Fruit fly (Drosophila melanogaster) whole organism, embryonic: ENCODE measurements around the gene CG9029.

Source experiments
- Antp ChIP-seq: fragments of 200-800 bp; sonication (Bioruptor generic); optimal IDR thresholded peaks from 3 replicates; lab custom pipeline; 2016; ENCODE audit warnings: missing biosample characterization, missing genetic modification characterization
- Atf6 ChIP-seq: fragments of 200-800 bp; sonication (Bioruptor generic); IDR thresholded peaks from 2 replicates; pipeline ENCODE4 v1.3.6; 2022; ENCODE audit warnings: missing biosample characterization, missing genetic modification characterization
- BEAF-32 ChIP-seq: fragments of 200-800 bp; sonication (Bioruptor generic); optimal IDR thresholded peaks from 3 replicates; lab custom pipeline; 2017; ENCODE audit warnings: missing biosample characterization, missing genetic modification characterization, mild to moderate bottlenecking, moderate library complexity, missing genetic modification reagents
- CG10267 ChIP-seq: fragments of 200-800 bp; sonication (Bioruptor generic); optimal IDR thresholded peaks from 2 replicates; lab custom pipeline; 2018; ENCODE audit warnings: missing biosample characterization, mild to moderate bottlenecking, missing genetic modification characterization, moderate library complexity
- CG11696 ChIP-seq: fragments of 200-800 bp; sonication (Bioruptor generic); IDR thresholded peaks from 2 replicates; pipeline ENCODE4 v1.3.6; 2022; ENCODE audit warnings: missing biosample characterization, missing genetic modification characterization
- CG12219 ChIP-seq: fragments of 200-800 bp; sonication (Bioruptor generic); optimal IDR thresholded peaks from 3 replicates; lab custom pipeline; 2018; ENCODE audit warnings: missing biosample characterization, mild to moderate bottlenecking, missing genetic modification characterization
- CG12236 ChIP-seq: fragments of 200-800 bp; sonication (Bioruptor generic); optimal IDR thresholded peaks from 2 replicates; lab custom pipeline; 2016; ENCODE audit warnings: missing biosample characterization, missing genetic modification characterization
- CG14667 ChIP-seq: fragments of 200-800 bp; sonication (Bioruptor generic); IDR thresholded peaks from 2 replicates; pipeline ENCODE4 v1.3.6; 2022; ENCODE audit warnings: missing biosample characterization, missing genetic modification characterization
- CG1529 ChIP-seq: fragments of 200-800 bp; sonication (Bioruptor generic); optimal IDR thresholded peaks from 3 replicates; lab custom pipeline; 2018; ENCODE audit warnings: missing biosample characterization, missing genetic modification characterization
- CG1602 ChIP-seq: fragments of 200-800 bp; sonication (Bioruptor generic); optimal IDR thresholded peaks from 3 replicates; lab custom pipeline; 2016; ENCODE audit warnings: missing biosample characterization, missing genetic modification characterization
- CG17359 ChIP-seq: fragments of 200-800 bp; sonication (Bioruptor generic); optimal IDR thresholded peaks from 3 replicates; lab custom pipeline; 2018; ENCODE audit warnings: missing biosample characterization, mild to moderate bottlenecking, missing genetic modification characterization, moderate library complexity
- CG18764 ChIP-seq: fragments of 200-800 bp; sonication (Bioruptor generic); optimal IDR thresholded peaks from 3 replicates; lab custom pipeline; 2016; ENCODE audit warnings: missing biosample characterization, missing genetic modification characterization
- CG30020 ChIP-seq: fragments of 200-800 bp; optimal IDR thresholded peaks from 2 replicates; lab custom pipeline; 2019; ENCODE audit warnings: missing biosample characterization, mild to moderate bottlenecking, missing genetic modification characterization, moderate library complexity
- CG30431 ChIP-seq: fragments of 200-800 bp; sonication (Bioruptor generic); optimal IDR thresholded peaks from 2 replicates; lab custom pipeline; 2017; ENCODE audit warnings: missing biosample characterization, missing genetic modification characterization
- CG3726 ChIP-seq: fragments of 200-800 bp; sonication (Bioruptor generic); IDR thresholded peaks from 3 replicates; pipeline ENCODE4, ENCODE4 v1.3.6; 2022; ENCODE audit warnings: missing biosample characterization, missing genetic modification characterization
- CG43689 ChIP-seq: fragments of 200-800 bp; sonication (Bioruptor generic); IDR thresholded peaks from 2 replicates; pipeline ENCODE4 v1.3.6; 2022; ENCODE audit warnings: missing biosample characterization, missing genetic modification characterization
- CG4404 ChIP-seq: fragments of 200-800 bp; sonication (Bioruptor generic); IDR thresholded peaks from 2 replicates; pipeline ENCODE4 v1.3.6; 2022; ENCODE audit warnings: missing biosample characterization, missing genetic modification characterization
- CG4424 ChIP-seq: fragments of 200-800 bp; sonication (Bioruptor generic); optimal IDR thresholded peaks from 3 replicates; lab custom pipeline; 2016; ENCODE audit warnings: missing biosample characterization, missing genetic modification characterization
- CG6683 ChIP-seq: fragments of 200-800 bp; sonication (Bioruptor generic); optimal IDR thresholded peaks from 2 replicates; lab custom pipeline; 2017; ENCODE audit warnings: missing biosample characterization, mild to moderate bottlenecking, missing genetic modification characterization, missing genetic modification reagents
- CG6813 ChIP-seq: fragments of 200-800 bp; sonication (Bioruptor generic); optimal IDR thresholded peaks from 2 replicates; lab custom pipeline; 2017; ENCODE audit warnings: missing biosample characterization, missing genetic modification characterization, mild to moderate bottlenecking, moderate library complexity, missing genetic modification reagents
- CG8478 ChIP-seq: fragments of >200 bp; optimal IDR thresholded peaks from 2 replicates; lab custom pipeline; 2018
- Deaf1 ChIP-seq: fragments of 200-800 bp; optimal IDR thresholded peaks from 3 replicates; lab custom pipeline; 2019; ENCODE audit warnings: missing biosample characterization, mild to moderate bottlenecking, missing genetic modification characterization, moderate library complexity
- Fer2 ChIP-seq: fragments of 200-800 bp; sonication (Bioruptor generic); optimal IDR thresholded peaks from 2 replicates; lab custom pipeline; 2018; ENCODE audit warnings: missing biosample characterization, mild to moderate bottlenecking, missing genetic modification characterization, moderate library complexity
- H2.0 ChIP-seq: fragments of 200-800 bp; sonication (Bioruptor generic); IDR thresholded peaks from 2 replicates; pipeline ENCODE4 v1.3.6; 2022; ENCODE audit warnings: missing biosample characterization, missing genetic modification characterization
- HmgD ChIP-seq: fragments of 200-800 bp; sonication (Bioruptor generic); optimal IDR thresholded peaks from 3 replicates; lab custom pipeline; 2016; ENCODE audit warnings: missing biosample characterization, missing genetic modification characterization
- Hmx ChIP-seq: fragments of 200-800 bp; sonication (Bioruptor generic); optimal IDR thresholded peaks from 2 replicates; lab custom pipeline; 2016; ENCODE audit warnings: missing biosample characterization, missing genetic modification characterization
- Hsf ChIP-seq: fragments of 200-800 bp; sonication (Bioruptor generic); optimal IDR thresholded peaks from 3 replicates; lab custom pipeline; 2016; ENCODE audit warnings: missing biosample characterization, missing genetic modification characterization
- Jarid2 ChIP-seq: fragments of 200-800 bp; sonication (Bioruptor generic); optimal IDR thresholded peaks from 3 replicates; lab custom pipeline; 2017; ENCODE audit warnings: mild to moderate bottlenecking, missing biosample characterization, missing genetic modification reagents, missing genetic modification characterization
- Nf-YA ChIP-seq: fragments of 200-800 bp; sonication (Bioruptor generic); IDR thresholded peaks from 2 replicates; pipeline ENCODE4 v1.3.6; 2022; ENCODE audit warnings: missing biosample characterization, missing genetic modification characterization
- Oaz ChIP-seq: fragments of 200-800 bp; sonication (Bioruptor generic); IDR thresholded peaks from 2 replicates; pipeline ENCODE4 v1.3.6; 2022; ENCODE audit warnings: missing biosample characterization, missing genetic modification characterization
- Side ChIP-seq: fragments of 200-800 bp; sonication (Bioruptor generic); optimal IDR thresholded peaks from 2 replicates; lab custom pipeline; 2016; ENCODE audit warnings: missing biosample characterization, missing genetic modification characterization
- Sox100B ChIP-seq: fragments of 200-800 bp; sonication (Bioruptor generic); optimal IDR thresholded peaks from 3 replicates; lab custom pipeline; 2018; ENCODE audit warnings: missing biosample characterization, mild to moderate bottlenecking, missing genetic modification characterization
- ac ChIP-seq: fragments of 200-800 bp; sonication (Bioruptor generic); optimal IDR thresholded peaks from 3 replicates; lab custom pipeline; 2017; ENCODE audit warnings: missing biosample characterization, mild to moderate bottlenecking, missing genetic modification characterization
- al ChIP-seq: fragments of 200-800 bp; sonication (Bioruptor generic); IDR thresholded peaks from 2 replicates; pipeline ENCODE4 v1.3.6; 2022; ENCODE audit warnings: missing biosample characterization, missing genetic modification characterization
- ato ChIP-seq: fragments of 200-800 bp; sonication (Bioruptor generic); IDR thresholded peaks from 2 replicates; pipeline ENCODE4 v1.3.6; 2022; ENCODE audit warnings: missing biosample characterization, missing genetic modification characterization; ENCODE audit not compliant: partially characterized antibody
- bbx ChIP-seq: fragments of 200-800 bp; sonication (Bioruptor generic); IDR thresholded peaks from 2 replicates; pipeline ENCODE4 v1.3.6; 2022; ENCODE audit warnings: missing biosample characterization, missing genetic modification characterization; ENCODE audit not compliant: partially characterized antibody
- ems ChIP-seq: fragments of 200-800 bp; sonication (Bioruptor generic); optimal IDR thresholded peaks from 3 replicates; lab custom pipeline; 2016; ENCODE audit warnings: missing biosample characterization, missing genetic modification characterization
- gem ChIP-seq: fragments of 200-800 bp; sonication (Bioruptor generic); optimal IDR thresholded peaks from 2 replicates; lab custom pipeline; 2019; ENCODE audit warnings: missing biosample characterization, mild to moderate bottlenecking, missing genetic modification characterization, moderate library complexity
- gfzf ChIP-seq: fragments of 200-800 bp; sonication (Bioruptor generic); optimal IDR thresholded peaks from 2 replicates; lab custom pipeline; 2016; ENCODE audit warnings: missing biosample characterization, mild to moderate bottlenecking, missing genetic modification characterization, moderate library complexity
- grau ChIP-seq: fragments of 200-800 bp; optimal IDR thresholded peaks from 3 replicates; lab custom pipeline; 2019; ENCODE audit warnings: missing biosample characterization, mild to moderate bottlenecking, missing genetic modification characterization, moderate library complexity
- lilli ChIP-seq: fragments of 200-800 bp; sonication (Bioruptor generic); optimal IDR thresholded peaks from 3 replicates; lab custom pipeline; 2016; ENCODE audit warnings: missing biosample characterization, missing genetic modification characterization
- nau ChIP-seq: fragments of 200-800 bp; sonication (Bioruptor generic); optimal IDR thresholded peaks from 3 replicates; lab custom pipeline; 2017; ENCODE audit warnings: missing biosample characterization, mild to moderate bottlenecking, missing genetic modification characterization, missing genetic modification reagents
- salm ChIP-seq: fragments of 200-800 bp; sonication (Bioruptor generic); optimal IDR thresholded peaks from 2 replicates; lab custom pipeline; 2018; ENCODE audit warnings: missing biosample characterization, mild to moderate bottlenecking, missing genetic modification characterization
- sc ChIP-seq, 3 experiments: fragments of >200 bp in 2 of 3; fragments of 200-800 bp in 1 of 3; sonication (Bioruptor generic) in 1 of 3; optimal IDR thresholded peaks; 2 replicates in 2 of 3; 3 replicates in 1 of 3; lab custom pipeline; 2017; ENCODE audit warnings: mild to moderate bottlenecking in 1 of 3, missing biosample characterization in 1 of 3, missing genetic modification characterization in 1 of 3, missing genetic modification reagents in 1 of 3
- sens ChIP-seq: fragments of 200-800 bp; sonication (Bioruptor generic); peaks from one replicate; lab custom pipeline; 2016; ENCODE audit warnings: missing biosample characterization, missing genetic modification characterization
- stc ChIP-seq: fragments of 200-800 bp; sonication (Bioruptor generic); IDR thresholded peaks from 2 replicates; pipeline ENCODE4 v1.3.6; 2022; ENCODE audit warnings: missing biosample characterization, missing genetic modification characterization
- trh ChIP-seq: fragments of 200-800 bp; sonication (Bioruptor generic); optimal IDR thresholded peaks from 2 replicates; lab custom pipeline; 2016; ENCODE audit warnings: missing biosample characterization, missing genetic modification characterization
- wdn ChIP-seq: fragments of 200-800 bp; sonication (Bioruptor generic); IDR thresholded peaks from 2 replicates; pipeline ENCODE4 v1.3.6; 2022; ENCODE audit warnings: missing biosample characterization, missing genetic modification characterization
- wek ChIP-seq: fragments of 200-800 bp; sonication (Bioruptor generic); optimal IDR thresholded peaks from 3 replicates; lab custom pipeline; 2018; ENCODE audit warnings: missing biosample characterization, mild to moderate bottlenecking, missing genetic modification characterization, moderate library complexity
- zen2 ChIP-seq: fragments of 200-800 bp; sonication (Bioruptor generic); IDR thresholded peaks from 3 replicates; pipeline ENCODE4 v1.3.6; 2022; ENCODE audit warnings: missing biosample characterization, missing genetic modification characterization; ENCODE audit not compliant: partially characterized antibody

Gene CG9029

dm6 chr2L:5879363-5879934 is 6.4 kb upstream of the CG9029 start, which contains the start of gene rau (continued):
- TF ChIP-seq CG30431 (peak; percentile 43), CG18764 (GFP tag; lab: Kevin White, UChicago) (peak; percentile 71), stc (no peak), CG6813 (GFP tag; lab: Kevin White, UChicago) (peak; percentile 42), sc (optimal IDR thresholded peaks at IDR 0.05; lab: Kevin White, UChicago) (no peak), sc (GFP tag; optimal IDR thresholded peaks at IDR 0.05; lab: Kevin White, UChicago) (peak; percentile 67), bbx (peak; percentile 53), Hsf (peak; percentile 57), gfzf (no peak), BEAF-32 (GFP tag; lab: Kevin White, UChicago) (no peak), lilli (GFP tag; lab: Kevin White, UChicago) (peak; percentile 74), CG14667 (GFP tag; lab: Robert Waterston, UW) (peak; percentile 39; the same call in 1 of the 2 replicates), CG4424 (GFP tag; lab: Kevin White, UChicago) (peak; percentile 75), CG17359 (tag; lab: Kevin White, UChicago) (peak; percentile 74), Sox100B (GFP tag; lab: Kevin White, UChicago) (peak; percentile 80), trh (GFP tag; lab: Kevin White, UChicago) (peak; percentile 7), CG12236 (GFP tag; lab: Kevin White, UChicago) (peak; percentile 47), Oaz (no peak), CG6683 (GFP tag; lab: Kevin White, UChicago) (peak; percentile 65), CG1529 (GFP tag; lab: Kevin White, UChicago) (peak; percentile 80), Atf6 (GFP tag; lab: Robert Waterston, UW) (peak; percentile 81), HmgD (peak; percentile 12), CG8478 (lab: Kevin White, UChicago) (no peak), CG30020 (tag; lab: Kevin White, UChicago) (peak; percentile 31), CG12219 (GFP tag; lab: Kevin White, UChicago) (peak; percentile 60), grau (tag; lab: Kevin White, UChicago) (peak; percentile 69), Fer2 (tag; lab: Kevin White, UChicago) (peak; percentile 68), CG11696 (GFP tag; lab: Robert Waterston, UW) (peak; percentile 44; the same call in 1 of the 2 replicates), al (GFP tag; lab: Robert Waterston, UW) (peak; percentile 58), wdn (GFP tag; lab: Robert Waterston, UW) (peak; percentile 50; the same call in 1 of the 2 replicates), Side (GFP tag; lab: Kevin White, UChicago) (no peak), Hmx (GFP tag; lab: Kevin White, UChicago) (peak; percentile 25), ato (GFP tag; lab: Robert Waterston, UW) (peak; percentile 43; the same call in 1 of the 2 replicates), Antp (GFP tag; lab: Kevin White, UChicago) (no peak), CG3726 (GFP tag; lab: Robert Waterston, UW) (0 out of 3 replicates have a peak, but pooled peaks have one; percentile 36), CG4404 (peak; percentile 55), ac (peak; percentile 41), Nf-YA (GFP tag; lab: Robert Waterston, UW) (no peak), zen2 (GFP tag; lab: Robert Waterston, UW) (no peak; the same call in 2 of the 3 replicates), CG43689 (GFP tag; lab: Robert Waterston, UW) (no peak), salm (tag; lab: Kevin White, UChicago) (no peak), Deaf1 (tag; lab: Kevin White, UChicago) (peak; percentile 55), sens (peak; percentile 95), ems (GFP tag; lab: Kevin White, UChicago) (peak; percentile 49), H2.0 (GFP tag; lab: Robert Waterston, UW) (peak; percentile 36; the same call in 1 of the 2 replicates), Jarid2 (GFP tag; lab: Kevin White, UChicago) (peak; percentile 97), wek (GFP tag; lab: Kevin White, UChicago) (no peak), gem (tag; lab: Kevin White, UChicago) (peak; percentile 88), CG10267 (tag; lab: Kevin White, UChicago) (peak; percentile 77), nau (peak; percentile 55), CG1602 (GFP tag; lab: Kevin White, UChicago) (peak; percentile 70)
